Worm (Caenorhabditis elegans) whole organism, L2 larva: ENCODE data around the gene dlc-2.

Source experiments
- aly-2 ChIP-seq: fragments of 150-350 bp; optimal IDR thresholded peaks from 2 replicates; lab custom pipeline; 2014; ENCODE audit warnings: missing biosample characterization, missing genetic modification characterization
- ceh-16 ChIP-seq: fragments of 150-350 bp; optimal IDR thresholded peaks from 2 replicates; lab custom pipeline; 2014; ENCODE audit warnings: missing biosample characterization, missing genetic modification characterization
- fos-1 ChIP-seq: fragments of 150-350 bp; optimal IDR thresholded peaks from 2 replicates; lab custom pipeline; 2014; ENCODE audit warnings: missing biosample characterization, missing genetic modification characterization
- mdl-1 ChIP-seq, 2 experiments: fragments of 150-350 bp in 1 of 2; sonication (generic microtip) in 1 of 2; optimal IDR thresholded peaks; 2 replicates each; lab custom pipeline; 2017; ENCODE audit warnings: missing biosample characterization in 2 of 2, missing genetic modification characterization in 2 of 2
- nhr-77 ChIP-seq: fragments of 150-350 bp; optimal IDR thresholded peaks from 2 replicates; lab custom pipeline; 2014; ENCODE audit warnings: missing biosample characterization, missing genetic modification characterization
- unc-62 ChIP-seq: fragments of 150-350 bp; optimal IDR thresholded peaks from 2 replicates; lab custom pipeline; 2014; ENCODE audit warnings: missing biosample characterization, missing genetic modification reagents, missing genetic modification characterization

ce11 chrIV:12143231-12143630, 31.9 kb upstream of the dlc-2 start, which contains the start of gene B0001.5:
- TF ChIP-seq nhr-77 = no peak
- TF ChIP-seq fos-1 (tag; lab: Kevin White, UChicago) = no peak
- TF ChIP-seq unc-62 (GFP tag; lab: Kevin White, UChicago) = no peak
- no peak for TF ChIP-seq ceh-16
- TF ChIP-seq aly-2 = no peak
- TF ChIP-seq mdl-1 (tag; optimal IDR thresholded peaks at IDR 0.05; lab: Kevin White, UChicago) = no peak
